Fruit fly (Drosophila melanogaster): ENCODE data around the gene CG44574.

The CG44574 gene

dm6 chr2L:5923603-5924138, 40.1 kb downstream of the CG44574 start, which contains the start of gene CG9016 (continued):
- no peak for TF ChIP-seq prd (optimal IDR thresholded peaks at IDR 0.05)
- TF ChIP-seq prd (GFP tag; IDR thresholded peaks at IDR 0.05): no peak
- TF ChIP-seq Dad (GFP tag; optimal IDR thresholded peaks at IDR 0.05): no peak
- TF ChIP-seq nau (GFP tag; optimal IDR thresholded peaks at IDR 0.05): no peak
- peak in 1 of 2 experiments; percentile 15 for TF ChIP-seq tll (GFP tag; optimal IDR thresholded peaks at IDR 0.05)
- no peak for TF ChIP-seq Side (GFP tag; optimal IDR thresholded peaks at IDR 0.05)
- no peak for TF ChIP-seq Neu2 (GFP tag; optimal IDR thresholded peaks at IDR 0.05; ENCODE audit: borderline replicate concordance)
- no peak for TF ChIP-seq sisA (GFP tag; IDR thresholded peaks at IDR 0.05)
- TF ChIP-seq CG10209 (GFP tag; optimal IDR thresholded peaks at IDR 0.05): no peak
- TF ChIP-seq Dfd (GFP tag; optimal IDR thresholded peaks at IDR 0.05): no peak
- TF ChIP-seq dm (GFP tag; optimal IDR thresholded peaks at IDR 0.05): no peak
- no peak for TF ChIP-seq CG16815 (GFP tag; optimal IDR thresholded peaks at IDR 0.05)
- TF ChIP-seq CG18476 (GFP tag; optimal IDR thresholded peaks at IDR 0.05): no peak
- no peak for TF ChIP-seq CG17361 (GFP tag; IDR thresholded peaks at IDR 0.05)
- TF ChIP-seq chinmo (GFP tag; IDR thresholded peaks at IDR 0.05; ENCODE audit: partially characterized antibody): 0 out of 4 replicates have a peak, but pooled peaks have one; percentile 75
- TF ChIP-seq CG17612 (GFP tag; IDR thresholded peaks at IDR 0.05): no peak
- no peak for TF ChIP-seq Kr (GFP tag; optimal IDR thresholded peaks at IDR 0.05)
- no peak for TF ChIP-seq CG2129 (GFP tag; IDR thresholded peaks at IDR 0.05; ENCODE audit: partially characterized antibody)
- TF ChIP-seq yki (optimal IDR thresholded peaks at IDR 0.05): no peak
- no peak for TF ChIP-seq CG4617 (GFP tag; optimal IDR thresholded peaks at IDR 0.05; ENCODE audit: borderline replicate concordance)
- TF ChIP-seq CG18764 (GFP tag; optimal IDR thresholded peaks at IDR 0.05): no peak
- TF ChIP-seq Doc3 (GFP tag; IDR thresholded peaks at IDR 0.05; ENCODE audit: partially characterized antibody): no peak
- no peak for TF ChIP-seq dimm (GFP tag; IDR thresholded peaks at IDR 0.05)
- TF ChIP-seq toy (GFP tag; IDR thresholded peaks at IDR 0.05): 0 out of 2 replicates have a peak, but pooled peaks have one; percentile 28
- no peak for TF ChIP-seq crc (GFP tag; optimal IDR thresholded peaks at IDR 0.05)
- TF ChIP-seq CG3847 (GFP tag; IDR thresholded peaks at IDR 0.05): no peak
- no peak for TF ChIP-seq ERR (GFP tag; optimal IDR thresholded peaks at IDR 0.05)
- TF ChIP-seq hth (optimal IDR thresholded peaks at IDR 0.05): no peak
- no peak for TF ChIP-seq CG11560 (tag; IDR thresholded peaks at IDR 0.05)
- no peak for TF ChIP-seq gsb-n (tag; optimal IDR thresholded peaks at IDR 0.05)
- no peak for TF ChIP-seq CTCF (GFP tag; optimal IDR thresholded peaks at IDR 0.05)
- peak in 1 of 2 experiments; percentile 9 for TF ChIP-seq Trl (optimal IDR thresholded peaks at IDR 0.05)
- no peak for TF ChIP-seq Trl (GFP tag; optimal IDR thresholded peaks at IDR 0.05)
- no peak for TF ChIP-seq sens (GFP tag)
- TF ChIP-seq CG3407 (GFP tag; optimal IDR thresholded peaks at IDR 0.05): no peak
- TF ChIP-seq mld (GFP tag; IDR thresholded peaks at IDR 0.05; ENCODE audit: partially characterized antibody): no peak
- TF ChIP-seq CG8478 (optimal IDR thresholded peaks at IDR 0.05): peak; percentile 79
- no peak for TF ChIP-seq CG30403 (GFP tag; optimal IDR thresholded peaks at IDR 0.05)
- TF ChIP-seq tgo (GFP tag; IDR thresholded peaks at IDR 0.05): no peak
- TF ChIP-seq HLH4C (GFP tag; IDR thresholded peaks at IDR 0.05; ENCODE audit: partially characterized antibody): no peak
- no peak for TF ChIP-seq CG4730 (GFP tag; IDR thresholded peaks at IDR 0.05)
- peak; percentile 89 for TF ChIP-seq crol (GFP tag; IDR thresholded peaks at IDR 0.05)
- no peak for TF ChIP-seq CG15269 (tag; optimal IDR thresholded peaks at IDR 0.05)
- TF ChIP-seq CG12391 (tag; optimal IDR thresholded peaks at IDR 0.05): no peak
- TF ChIP-seq luna (GFP tag; optimal IDR thresholded peaks at IDR 0.05): no peak
- no peak for TF ChIP-seq run (tag; optimal IDR thresholded peaks at IDR 0.05)
- TF ChIP-seq Scr (GFP tag; IDR thresholded peaks at IDR 0.05; ENCODE audit: partially characterized antibody): no peak
- TF ChIP-seq az2 (GFP tag; optimal IDR thresholded peaks at IDR 0.05): no peak
- TF ChIP-seq p53 (GFP tag; optimal IDR thresholded peaks at IDR 0.05): no peak
- no peak for TF ChIP-seq unc-4 (GFP tag; IDR thresholded peaks at IDR 0.05; ENCODE audit: partially characterized antibody)
- no peak for TF ChIP-seq ftz-f1 (GFP tag; optimal IDR thresholded peaks at IDR 0.05)
- no peak for TF ChIP-seq disco-r (GFP tag; optimal IDR thresholded peaks at IDR 0.05)
- peak; percentile 80 for TF ChIP-seq Adf1 (GFP tag; IDR thresholded peaks at IDR 0.05)
